Worm (Caenorhabditis elegans) whole organism, young adult: ENCODE measurements around the gene exos-7.

Experiments used
- B0019.2 ChIP-seq: fragments of 200-800 bp; sonication (Bioruptor generic); conservative IDR thresholded peaks from 2 replicates; pipeline ENCODE4 v1.3.6; 2022; ENCODE audit warnings: missing genetic modification reagents, missing genetic modification characterization, missing compliant biosample characterization
- B0336.3 ChIP-seq: fragments of 200-800 bp; sonication (Bioruptor generic); IDR thresholded peaks from 2 replicates; pipeline ENCODE4 v1.3.6; 2022; ENCODE audit warnings: missing genetic modification characterization, missing compliant biosample characterization
- C17E4.6 ChIP-seq: fragments of 200-800 bp; sonication (Bioruptor generic); IDR thresholded peaks from 2 replicates; pipeline ENCODE4 v1.3.6; 2022; ENCODE audit warnings: missing genetic modification reagents, missing genetic modification characterization, missing compliant biosample characterization
- D2030.7 ChIP-seq: fragments of 200-800 bp; sonication (Bioruptor generic); IDR thresholded peaks from 2 replicates; pipeline ENCODE4 v1.3.6; 2022; ENCODE audit warnings: missing genetic modification reagents, missing genetic modification characterization, missing compliant biosample characterization
- F10E7.11 ChIP-seq: sonication (generic microtip); optimal IDR thresholded peaks from 2 replicates; lab custom pipeline; 2017; ENCODE audit warnings: mild to moderate bottlenecking, missing genetic modification characterization, moderate library complexity, missing compliant biosample characterization
- F23B12.7 ChIP-seq: sonication (generic microtip); optimal IDR thresholded peaks from 2 replicates; lab custom pipeline; 2017; ENCODE audit warnings: missing genetic modification characterization, mild to moderate bottlenecking, missing compliant biosample characterization, antibody characterized with exemption, moderate library complexity; ENCODE audit not compliant: insufficient read depth
- F49E8.2 ChIP-seq: sonication (generic microtip); optimal IDR thresholded peaks from 3 replicates; lab custom pipeline; 2017; ENCODE audit warnings: missing genetic modification characterization, mild to moderate bottlenecking, missing compliant biosample characterization, antibody characterized with exemption, moderate library complexity; ENCODE audit not compliant: insufficient read depth
- F57C9.4 ChIP-seq: sonication (generic microtip); optimal IDR thresholded peaks from 2 replicates; lab custom pipeline; 2017; ENCODE audit warnings: mild to moderate bottlenecking, missing genetic modification characterization, missing compliant biosample characterization
- K11D2.4 ChIP-seq: fragments of 200-800 bp; sonication (Bioruptor generic); IDR thresholded peaks from 2 replicates; pipeline ENCODE4 v1.3.6; 2022; ENCODE audit warnings: missing genetic modification reagents, missing genetic modification characterization, missing compliant biosample characterization
- K12H6.12 ChIP-seq: fragments of 200-800 bp; sonication (Bioruptor generic); optimal IDR thresholded peaks from 2 replicates; lab custom pipeline; 2018; ENCODE audit warnings: mild to moderate bottlenecking, missing genetic modification characterization, missing compliant biosample characterization
- Y53G8AR.9 ChIP-seq: fragments of 200-800 bp; sonication (Bioruptor generic); conservative IDR thresholded peaks from 2 replicates; pipeline ENCODE4 v1.3.6; 2022; ENCODE audit warnings: missing genetic modification reagents, missing genetic modification characterization, missing compliant biosample characterization
- ZK185.1 ChIP-seq: sonication (generic microtip); optimal IDR thresholded peaks from 2 replicates; lab custom pipeline; 2016; ENCODE audit warnings: mild to moderate bottlenecking, missing genetic modification characterization, missing compliant biosample characterization; ENCODE audit not compliant: poor library complexity, severe bottlenecking
- attf-3 ChIP-seq: fragments of 200-800 bp; sonication (Bioruptor generic); conservative IDR thresholded peaks from 2 replicates; pipeline ENCODE4 v1.3.6; 2022; ENCODE audit warnings: missing genetic modification reagents, missing genetic modification characterization, missing compliant biosample characterization
- attf-5 ChIP-seq: fragments of 200-800 bp; sonication (Bioruptor generic); optimal IDR thresholded peaks from 2 replicates; lab custom pipeline; 2018; ENCODE audit warnings: mild to moderate bottlenecking, missing genetic modification characterization, missing compliant biosample characterization
- bed-1 ChIP-seq: fragments of 200-800 bp; sonication (Bioruptor generic); IDR thresholded peaks from 2 replicates; pipeline ENCODE4 v1.3.6; 2022; ENCODE audit warnings: missing genetic modification reagents, missing genetic modification characterization, missing compliant biosample characterization
- bed-2 ChIP-seq: fragments of 200-800 bp; sonication (Bioruptor generic); IDR thresholded peaks from 2 replicates; pipeline ENCODE4 v1.3.6; 2022; ENCODE audit warnings: missing genetic modification reagents, missing genetic modification characterization, missing compliant biosample characterization
- cebp-1 ChIP-seq, 2 experiments: fragments of 200-800 bp in 1 of 2; sonication (Bioruptor generic) in 1 of 2; sonication (generic microtip) in 1 of 2; IDR thresholded peaks in 1 of 2; optimal IDR thresholded peaks in 1 of 2; 2 replicates each; pipeline versions ENCODE4 v1.3.6 to Lab custom; 2017 to 2022; ENCODE audit warnings: missing compliant biosample characterization in 2 of 2, missing genetic modification characterization in 2 of 2, mild to moderate bottlenecking in 1 of 2, missing genetic modification reagents in 1 of 2, moderate library complexity in 1 of 2
- ceh-27 ChIP-seq: fragments of 200-800 bp; sonication (Bioruptor generic); optimal IDR thresholded peaks from 2 replicates; lab custom pipeline; 2018; ENCODE audit warnings: mild to moderate bottlenecking, missing genetic modification characterization, moderate library complexity, missing compliant biosample characterization
- ceh-58 ChIP-seq: fragments of 200-800 bp; sonication (Bioruptor generic); IDR thresholded peaks from 2 replicates; pipeline ENCODE4 v1.3.6; 2022; ENCODE audit warnings: missing genetic modification characterization, missing compliant biosample characterization
- ceh-91 ChIP-seq: fragments of 200-800 bp; sonication (Bioruptor generic); IDR thresholded peaks from 2 replicates; pipeline ENCODE4 v1.3.6; 2022; ENCODE audit warnings: missing genetic modification reagents, missing genetic modification characterization, missing compliant biosample characterization
- dox-1 ChIP-seq: fragments of 200-800 bp; sonication (Bioruptor generic); IDR thresholded peaks from 2 replicates; pipeline ENCODE4 v1.3.6; 2022; ENCODE audit warnings: missing genetic modification reagents, missing genetic modification characterization, missing compliant biosample characterization
- egrh-3 ChIP-seq: fragments of 200-800 bp; sonication (Bioruptor generic); IDR thresholded peaks from 2 replicates; pipeline ENCODE4 v1.3.6; 2022; ENCODE audit warnings: missing genetic modification reagents, missing genetic modification characterization, missing compliant biosample characterization
- ets-4 ChIP-seq: fragments of 200-800 bp; sonication (Bioruptor generic); optimal IDR thresholded peaks from 2 replicates; lab custom pipeline; 2018; ENCODE audit warnings: mild to moderate bottlenecking, missing genetic modification characterization, missing compliant biosample characterization
- fkh-3 ChIP-seq: sonication (generic microtip); optimal IDR thresholded peaks from 2 replicates; lab custom pipeline; 2016; ENCODE audit warnings: mild to moderate bottlenecking, missing genetic modification characterization, missing compliant biosample characterization
- him-1 ChIP-seq: sonication (generic microtip); optimal IDR thresholded peaks from 2 replicates; lab custom pipeline; 2016; ENCODE audit warnings: missing genotype, missing genetic modification reagents, missing genetic modification characterization, missing compliant biosample characterization
- hmg-1.2 ChIP-seq: fragments of 200-800 bp; sonication (Bioruptor generic); IDR thresholded peaks from 2 replicates; pipeline ENCODE4 v1.3.6; 2022; ENCODE audit warnings: missing genetic modification reagents, missing genetic modification characterization, missing compliant biosample characterization
- let-607 ChIP-seq, 2 experiments: fragments of 200-800 bp in 1 of 2; sonication (Bioruptor generic) in 1 of 2; sonication (generic microtip) in 1 of 2; optimal IDR thresholded peaks; 2 replicates each; lab custom pipeline; 2016 to 2018; ENCODE audit warnings: mild to moderate bottlenecking in 2 of 2, missing compliant biosample characterization in 2 of 2, missing genetic modification characterization in 2 of 2, moderate library complexity in 2 of 2, missing genotype in 1 of 2
- lin-35 ChIP-seq, 3 experiments: fragments of 150-350 bp in 2 of 3; sonication (generic microtip) in 1 of 3; optimal IDR thresholded peaks; 2 replicates each; lab custom pipeline; 2014 to 2018; ENCODE audit warnings: missing biosample characterization in 3 of 3, missing genetic modification characterization in 3 of 3, missing genetic modification reagents in 3 of 3
- lir-1 ChIP-seq: fragments of 200-800 bp; sonication (Bioruptor generic); conservative IDR thresholded peaks from 2 replicates; pipeline ENCODE4 v1.3.6; 2022; ENCODE audit warnings: missing genetic modification reagents, missing genetic modification characterization, missing compliant biosample characterization
- madf-3 ChIP-seq: fragments of 200-800 bp; sonication (Bioruptor generic); IDR thresholded peaks from 2 replicates; pipeline ENCODE4 v1.3.6; 2022; ENCODE audit warnings: missing genetic modification reagents, missing genetic modification characterization, missing compliant biosample characterization
- mcd-1 ChIP-seq: fragments of 200-800 bp; sonication (Bioruptor generic); IDR thresholded peaks from 2 replicates; pipeline ENCODE4 v1.3.6; 2022; ENCODE audit warnings: missing genetic modification reagents, missing genetic modification characterization, missing compliant biosample characterization
- mes-4 ChIP-seq: sonication (generic microtip); optimal IDR thresholded peaks from 2 replicates; lab custom pipeline; 2016; ENCODE audit warnings: missing genotype, missing genetic modification characterization, missing compliant biosample characterization
- nhr-120 ChIP-seq: fragments of 200-800 bp; sonication (Bioruptor generic); IDR thresholded peaks from 2 replicates; pipeline ENCODE4 v1.3.6; 2022; ENCODE audit warnings: missing genetic modification characterization, missing compliant biosample characterization
- nhr-80 ChIP-seq: sonication (generic microtip); optimal IDR thresholded peaks from 2 replicates; lab custom pipeline; 2016; ENCODE audit warnings: missing genetic modification characterization, missing compliant biosample characterization
- snpc-1.3 ChIP-seq: sonication (generic microtip); optimal IDR thresholded peaks from 2 replicates; lab custom pipeline; 2017; ENCODE audit warnings: missing genetic modification characterization, mild to moderate bottlenecking, missing compliant biosample characterization, antibody characterized with exemption, moderate library complexity, missing genotype, missing genetic modification reagents; ENCODE audit not compliant: insufficient read depth
- snpc-4 ChIP-seq, 5 experiments: fragments of 150-350 bp in 1 of 5; sonication (generic microtip) in 4 of 5; optimal IDR thresholded peaks; 2 replicates each; lab custom pipeline; 2014 to 2018; ENCODE audit warnings: missing genetic modification characterization in 5 of 5, missing biosample characterization in 3 of 5, antibody characterized with exemption in 2 of 5, mild to moderate bottlenecking in 2 of 5, missing compliant biosample characterization in 2 of 5, missing genotype in 2 of 5, moderate library complexity in 2 of 5, missing genetic modification reagents in 1 of 5
- somi-1 ChIP-seq: fragments of 200-800 bp; sonication (Bioruptor generic); optimal IDR thresholded peaks from 2 replicates; lab custom pipeline; 2018; ENCODE audit warnings: mild to moderate bottlenecking, missing genetic modification characterization, missing compliant biosample characterization
- zfh-2 ChIP-seq: fragments of 200-800 bp; sonication (Bioruptor generic); conservative IDR thresholded peaks from 2 replicates; pipeline ENCODE4 v1.3.6; 2022; ENCODE audit warnings: missing genetic modification reagents, missing genetic modification characterization, missing compliant biosample characterization
- zim-3 ChIP-seq: sonication (generic microtip); optimal IDR thresholded peaks from 2 replicates; lab custom pipeline; 2017; ENCODE audit warnings: mild to moderate bottlenecking, missing genetic modification characterization, moderate library complexity, missing compliant biosample characterization
- ztf-25 ChIP-seq: fragments of 200-800 bp; sonication (Bioruptor generic); IDR thresholded peaks from 2 replicates; pipeline ENCODE4 v1.3.6; 2022; ENCODE audit warnings: missing genetic modification reagents, missing genetic modification characterization, missing compliant biosample characterization
- ztf-28 ChIP-seq: fragments of 200-800 bp; sonication (Bioruptor generic); IDR thresholded peaks from 2 replicates; pipeline ENCODE4 v1.3.6; 2022; ENCODE audit warnings: missing genetic modification reagents, missing genetic modification characterization, missing compliant biosample characterization

The exos-7 gene

DNA sequence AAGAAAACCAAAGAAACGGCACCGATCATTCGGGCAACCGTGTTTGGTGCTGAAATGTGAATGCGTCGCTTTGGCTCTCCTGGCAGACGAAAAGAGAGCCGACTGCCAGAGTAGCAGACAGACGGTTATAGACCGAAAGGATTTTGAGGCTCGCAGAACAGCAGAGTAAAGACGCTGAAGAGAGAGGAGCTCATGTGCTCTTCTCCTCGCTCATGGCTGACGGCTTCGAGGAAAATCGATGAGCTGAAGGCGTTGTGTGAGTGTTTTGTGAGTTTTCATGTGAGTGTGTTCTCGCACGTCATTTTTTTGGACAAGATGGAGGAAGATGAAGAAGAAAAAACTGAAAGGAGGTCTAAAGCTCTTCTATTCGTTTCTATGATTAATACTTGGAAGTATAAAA lies 9.8 kb upstream of the exos-7 start, which contains the start of gene sbt-1:
TSS of gene sbt-1 (minus strand) at position 62 of the 400 bp plus-strand sequence.
- TF ChIP-seq egrh-3 (GFP tag; lab: Robert Waterston, UW) (0 out of 2 replicates have a peak, but pooled peaks have one; percentile 7), zfh-2 (peak; percentile 64), D2030.7 (GFP tag; lab: Robert Waterston, UW) (no peak), lin-35 (GFP tag; optimal IDR thresholded peaks at IDR 0.05; lab: Kevin White, UChicago) (no peak), lir-1 (GFP tag; lab: Robert Waterston, UW) (peak; percentile 32), bed-1 (GFP tag; lab: Robert Waterston, UW) (no peak), snpc-1.3 (tag; lab: Kevin White, UChicago) (no peak), F10E7.11 (tag; lab: Kevin White, UChicago) (no peak), K12H6.12 (tag; lab: Kevin White, UChicago) (peak; percentile 58), ceh-27 (GFP tag; lab: Kevin White, UChicago) (peak; percentile 6), attf-5 (GFP tag; lab: Kevin White, UChicago) (peak; percentile 13), bed-2 (GFP tag; lab: Robert Waterston, UW) (0 out of 2 replicates have a peak, but pooled peaks have one; percentile 15), ZK185.1 (peak; percentile 37), Y53G8AR.9 (no peak), mcd-1 (GFP tag; lab: Robert Waterston, UW) (peak; percentile 45; the same call in 1 of the 2 replicates)

DNA sequence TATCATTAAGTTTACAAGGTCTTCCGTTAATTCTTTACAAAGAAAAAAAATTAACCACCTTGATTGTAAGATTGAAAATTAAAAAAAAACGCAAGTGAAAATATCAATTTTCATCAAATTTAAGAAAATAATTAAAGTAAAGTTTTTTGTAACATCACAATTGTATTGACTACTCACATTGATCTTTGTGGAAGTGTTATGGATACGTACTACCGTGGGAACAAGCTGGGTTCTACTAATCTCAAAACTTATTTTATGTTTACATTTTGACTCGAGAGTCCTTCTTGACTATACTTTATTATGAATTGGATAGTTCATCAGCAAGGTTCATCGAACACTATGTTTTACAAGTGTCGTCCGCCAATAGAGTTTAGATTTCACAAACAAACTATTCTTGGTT lies 9.2 kb upstream of the exos-7 start, which contains the start of gene num-1:
TSS of gene num-1 (plus strand) at position 301 of the 400 bp plus-strand sequence.
- TF ChIP-seq ceh-91 (GFP tag; lab: Robert Waterston, UW) (no peak), K12H6.12 (tag; lab: Kevin White, UChicago) (no peak), attf-3 (GFP tag; lab: Robert Waterston, UW) (no peak), zim-3 (tag; lab: Kevin White, UChicago) (no peak), nhr-120 (GFP tag; lab: Robert Waterston, UW) (no peak), somi-1 (GFP tag; lab: Kevin White, UChicago) (no peak), fkh-3 (tag; lab: Kevin White, UChicago) (no peak), B0019.2 (no peak)

DNA sequence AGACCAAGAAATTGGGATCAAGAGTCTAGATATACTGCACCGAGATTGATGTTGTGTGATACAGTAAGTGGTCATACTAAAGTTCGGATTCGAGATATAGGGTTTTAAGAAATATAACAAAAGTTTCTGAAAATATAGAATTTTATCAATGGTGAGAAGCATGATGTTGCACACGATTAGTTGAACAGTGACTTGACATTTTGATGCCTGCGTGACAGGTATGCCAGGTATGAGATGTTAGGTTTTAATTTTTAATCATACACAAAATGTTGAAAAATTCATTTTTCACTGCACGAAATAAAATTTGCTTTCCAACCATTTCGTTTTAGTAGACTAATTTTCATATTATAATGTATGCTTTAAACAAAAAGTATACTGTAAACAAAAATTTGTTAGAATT lies 8.3 kb upstream of the exos-7 start:
- TF ChIP-seq F57C9.4 (tag; lab: Kevin White, UChicago) = no peak
- TF ChIP-seq mcd-1 (GFP tag; lab: Robert Waterston, UW) = no peak
- TF ChIP-seq F10E7.11 (tag; lab: Kevin White, UChicago) = no peak
- no peak for TF ChIP-seq snpc-4 (GFP tag; optimal IDR thresholded peaks at IDR 0.05; lab: Kevin White, UChicago)
- no peak for TF ChIP-seq snpc-4 (tag; optimal IDR thresholded peaks at IDR 0.05; lab: Kevin White, UChicago)
- TF ChIP-seq him-1 (tag; lab: Kevin White, UChicago) = no peak
- peak; percentile 70 to 89 for TF ChIP-seq let-607 (tag; optimal IDR thresholded peaks at IDR 0.05; lab: Kevin White, UChicago)
- TF ChIP-seq C17E4.6 (GFP tag; lab: Robert Waterston, UW) = no peak
- no peak for TF ChIP-seq ztf-25 (GFP tag; lab: Robert Waterston, UW)
- TF ChIP-seq nhr-80 (tag; lab: Kevin White, UChicago) = peak; percentile 29
- TF ChIP-seq, all 124 proteins: peak for 2

DNA sequence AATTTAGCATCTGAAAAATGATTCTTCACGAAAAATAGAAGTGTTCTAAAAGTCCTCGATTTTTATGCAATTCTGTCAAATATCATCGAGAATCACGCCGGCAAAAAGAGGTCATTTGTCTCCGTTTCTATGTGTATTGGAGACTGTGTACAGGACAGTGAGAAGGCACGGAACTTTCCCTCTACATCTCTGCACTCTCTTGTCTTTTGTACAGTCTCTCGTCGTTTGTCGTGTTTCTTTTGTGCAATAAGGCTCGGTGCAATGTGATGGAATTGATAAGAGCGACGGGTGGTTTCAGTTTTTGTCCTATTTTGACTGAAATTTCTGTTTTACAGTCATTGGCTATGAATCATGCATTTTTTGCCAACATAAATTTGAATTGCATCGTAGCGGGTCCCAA lies 6.8 kb upstream of the exos-7 start:
- TF ChIP-seq hmg-1.2 (GFP tag; lab: Robert Waterston, UW) (peak; percentile 84), ztf-28 (GFP tag; lab: Robert Waterston, UW) (no peak), K11D2.4 (no peak), attf-5 (GFP tag; lab: Kevin White, UChicago) (peak; percentile 57), madf-3 (no peak), mes-4 (tag; lab: Kevin White, UChicago) (no peak), F49E8.2 (no peak), dox-1 (GFP tag; lab: Robert Waterston, UW) (peak; percentile 78), cebp-1 (GFP tag; IDR thresholded peaks at IDR 0.05; lab: Robert Waterston, UW) (no peak), cebp-1 (tag; optimal IDR thresholded peaks at IDR 0.05; lab: Kevin White, UChicago) (peak; percentile 46), ZK185.1 (peak; percentile 17), F23B12.7 (tag; lab: Kevin White, UChicago) (no peak), K12H6.12 (tag; lab: Kevin White, UChicago) (no peak), ets-4 (GFP tag; lab: Kevin White, UChicago) (peak; percentile 7), ceh-58 (GFP tag; lab: Robert Waterston, UW) (no peak), B0336.3 (GFP tag; lab: Robert Waterston, UW) (no peak), nhr-80 (tag; lab: Kevin White, UChicago) (peak; percentile 97)
